Worm (Caenorhabditis elegans) whole organism, young adult: Measurements from ENCODE around the gene C56C10.7.

Experiments used
- B0336.3 ChIP-seq: fragments of 200-800 bp; sonication (Bioruptor generic); IDR thresholded peaks from 2 replicates; pipeline ENCODE4 v1.3.6; 2022; ENCODE audit warnings: missing genetic modification characterization, missing compliant biosample characterization
- F10E7.11 ChIP-seq: sonication (generic microtip); optimal IDR thresholded peaks from 2 replicates; lab custom pipeline; 2017; ENCODE audit warnings: mild to moderate bottlenecking, missing genetic modification characterization, moderate library complexity, missing compliant biosample characterization
- F55B11.4 ChIP-seq: sonication (generic microtip); optimal IDR thresholded peaks from 2 replicates; lab custom pipeline; 2016; ENCODE audit warnings: missing compliant biosample characterization, missing genetic modification characterization, borderline replicate concordance; ENCODE audit not compliant: insufficient read depth
- K12H6.12 ChIP-seq: fragments of 200-800 bp; sonication (Bioruptor generic); optimal IDR thresholded peaks from 2 replicates; lab custom pipeline; 2018; ENCODE audit warnings: mild to moderate bottlenecking, missing genetic modification characterization, missing compliant biosample characterization
- T07F8.4 ChIP-seq: sonication (generic microtip); optimal IDR thresholded peaks from 2 replicates; lab custom pipeline; 2016; ENCODE audit warnings: mild to moderate bottlenecking, missing genetic modification characterization, moderate library complexity, missing compliant biosample characterization
- Y56A3A.18 ChIP-seq: fragments of 200-800 bp; sonication (Bioruptor generic); IDR thresholded peaks from 2 replicates; pipeline ENCODE4 v1.3.6; 2022; ENCODE audit warnings: missing genetic modification reagents, missing genetic modification characterization, missing compliant biosample characterization
- Y67H2A.10 ChIP-seq: fragments of 200-800 bp; sonication (Bioruptor generic); conservative IDR thresholded peaks from 2 replicates; pipeline ENCODE4 v1.3.6; 2022; ENCODE audit warnings: missing genetic modification reagents, missing genetic modification characterization, missing compliant biosample characterization
- ama-1 ChIP-seq, 3 experiments: fragments of 150-350 bp in 1 of 3; sonication (generic microtip) in 2 of 3; optimal IDR thresholded peaks; 2 replicates each; lab custom pipeline; 2014 to 2018; ENCODE audit warnings: missing biosample characterization in 2 of 3, missing genetic modification characterization in 2 of 3, missing genetic modification reagents in 2 of 3
- attf-5 ChIP-seq: fragments of 200-800 bp; sonication (Bioruptor generic); optimal IDR thresholded peaks from 2 replicates; lab custom pipeline; 2018; ENCODE audit warnings: mild to moderate bottlenecking, missing genetic modification characterization, missing compliant biosample characterization
- attf-6 ChIP-seq: fragments of 200-800 bp; sonication (Bioruptor generic); IDR thresholded peaks from 2 replicates; pipeline ENCODE4 v1.3.6; 2022; ENCODE audit warnings: missing genetic modification reagents, missing genetic modification characterization, missing compliant biosample characterization
- bed-1 ChIP-seq: fragments of 200-800 bp; sonication (Bioruptor generic); IDR thresholded peaks from 2 replicates; pipeline ENCODE4 v1.3.6; 2022; ENCODE audit warnings: missing genetic modification reagents, missing genetic modification characterization, missing compliant biosample characterization
- ccch-3 ChIP-seq: fragments of 200-800 bp; sonication (Bioruptor generic); optimal IDR thresholded peaks from 2 replicates; lab custom pipeline; 2018; ENCODE audit warnings: mild to moderate bottlenecking, missing genetic modification characterization, missing compliant biosample characterization
- cebp-1 ChIP-seq, 2 experiments: fragments of 200-800 bp in 1 of 2; sonication (Bioruptor generic) in 1 of 2; sonication (generic microtip) in 1 of 2; IDR thresholded peaks in 1 of 2; optimal IDR thresholded peaks in 1 of 2; 2 replicates each; pipeline versions ENCODE4 v1.3.6 to Lab custom; 2017 to 2022; ENCODE audit warnings: missing compliant biosample characterization in 2 of 2, missing genetic modification characterization in 2 of 2, mild to moderate bottlenecking in 1 of 2, missing genetic modification reagents in 1 of 2, moderate library complexity in 1 of 2
- cebp-2 ChIP-seq: fragments of 200-800 bp; sonication (Bioruptor generic); IDR thresholded peaks from 2 replicates; pipeline ENCODE4 v1.3.6; 2022; ENCODE audit warnings: missing genetic modification characterization, missing compliant biosample characterization
- chd-7 ChIP-seq: sonication (generic microtip); optimal IDR thresholded peaks from 2 replicates; lab custom pipeline; 2016; ENCODE audit warnings: mild to moderate bottlenecking, missing genetic modification characterization, moderate library complexity, missing compliant biosample characterization
- dox-1 ChIP-seq: fragments of 200-800 bp; sonication (Bioruptor generic); IDR thresholded peaks from 2 replicates; pipeline ENCODE4 v1.3.6; 2022; ENCODE audit warnings: missing genetic modification reagents, missing genetic modification characterization, missing compliant biosample characterization
- dpl-1 ChIP-seq: fragments of 150-350 bp; optimal IDR thresholded peaks from 2 replicates; lab custom pipeline; 2014; ENCODE audit warnings: missing biosample characterization, missing genetic modification reagents, missing genetic modification characterization
- egl-44 ChIP-seq: fragments of 200-800 bp; sonication (Bioruptor generic); IDR thresholded peaks from 2 replicates; pipeline ENCODE4 v1.3.6; 2022; ENCODE audit warnings: missing genetic modification reagents, missing genetic modification characterization, missing compliant biosample characterization
- egrh-3 ChIP-seq: fragments of 200-800 bp; sonication (Bioruptor generic); IDR thresholded peaks from 2 replicates; pipeline ENCODE4 v1.3.6; 2022; ENCODE audit warnings: missing genetic modification reagents, missing genetic modification characterization, missing compliant biosample characterization
- hlh-12 ChIP-seq: sonication (generic microtip); optimal IDR thresholded peaks from 2 replicates; lab custom pipeline; 2016; ENCODE audit warnings: missing genetic modification characterization, missing compliant biosample characterization
- hlh-26 ChIP-seq: fragments of 200-800 bp; sonication (Bioruptor generic); conservative IDR thresholded peaks from 2 replicates; pipeline ENCODE4 v1.3.6; 2022; ENCODE audit warnings: missing genetic modification reagents, missing genetic modification characterization, missing compliant biosample characterization
- hmg-1.2 ChIP-seq: fragments of 200-800 bp; sonication (Bioruptor generic); IDR thresholded peaks from 2 replicates; pipeline ENCODE4 v1.3.6; 2022; ENCODE audit warnings: missing genetic modification reagents, missing genetic modification characterization, missing compliant biosample characterization
- hrde-1 ChIP-seq: sonication (generic microtip); optimal IDR thresholded peaks from 2 replicates; lab custom pipeline; 2016; ENCODE audit warnings: missing genetic modification characterization, mild to moderate bottlenecking, missing compliant biosample characterization, moderate library complexity, missing genotype, missing genetic modification reagents, borderline replicate concordance
- hsf-1 ChIP-seq: fragments of 200-800 bp; sonication (Bioruptor generic); IDR thresholded peaks from 2 replicates; pipeline ENCODE4 v1.3.6; 2022; ENCODE audit warnings: missing genetic modification reagents, missing genetic modification characterization, missing compliant biosample characterization
- lin-40 ChIP-seq: sonication (generic microtip); optimal IDR thresholded peaks from 2 replicates; lab custom pipeline; 2016; ENCODE audit warnings: missing genetic modification characterization, mild to moderate bottlenecking, missing compliant biosample characterization, missing genotype, missing genetic modification reagents
- mcd-1 ChIP-seq: fragments of 200-800 bp; sonication (Bioruptor generic); IDR thresholded peaks from 2 replicates; pipeline ENCODE4 v1.3.6; 2022; ENCODE audit warnings: missing genetic modification reagents, missing genetic modification characterization, missing compliant biosample characterization
- nfyb-1 ChIP-seq: fragments of 200-800 bp; sonication (Bioruptor generic); IDR thresholded peaks from 2 replicates; pipeline ENCODE4 v1.3.6; 2022; ENCODE audit warnings: missing genetic modification reagents, missing genetic modification characterization, missing compliant biosample characterization
- nhr-80 ChIP-seq: sonication (generic microtip); optimal IDR thresholded peaks from 2 replicates; lab custom pipeline; 2016; ENCODE audit warnings: missing genetic modification characterization, missing compliant biosample characterization
- pha-4 ChIP-seq: fragments of 150-350 bp; sonication (generic microtip); optimal IDR thresholded peaks from 2 replicates; lab custom pipeline; 2014; ENCODE audit warnings: missing biosample characterization, missing genetic modification reagents, missing genetic modification characterization
- rcor-1 ChIP-seq: fragments of 200-800 bp; sonication (Bioruptor generic); IDR thresholded peaks from 2 replicates; pipeline ENCODE4 v1.3.6; 2022; ENCODE audit warnings: missing genetic modification reagents, missing genetic modification characterization, missing compliant biosample characterization
- repo-1 ChIP-seq: sonication (generic microtip); optimal IDR thresholded peaks from 2 replicates; lab custom pipeline; 2017; ENCODE audit warnings: mild to moderate bottlenecking, missing genetic modification characterization, missing compliant biosample characterization
- snpc-4 ChIP-seq, 5 experiments: fragments of 150-350 bp in 1 of 5; sonication (generic microtip) in 4 of 5; optimal IDR thresholded peaks; 2 replicates each; lab custom pipeline; 2014 to 2018; ENCODE audit warnings: missing genetic modification characterization in 5 of 5, missing biosample characterization in 3 of 5, antibody characterized with exemption in 2 of 5, mild to moderate bottlenecking in 2 of 5, missing compliant biosample characterization in 2 of 5, missing genotype in 2 of 5, moderate library complexity in 2 of 5, missing genetic modification reagents in 1 of 5
- tbx-9 ChIP-seq: sonication (generic microtip); optimal IDR thresholded peaks from 2 replicates; lab custom pipeline; 2016; ENCODE audit warnings: borderline replicate concordance, missing genetic modification characterization, inconsistent platforms, missing compliant biosample characterization
- unc-130 ChIP-seq: sonication (generic microtip); optimal IDR thresholded peaks from 2 replicates; lab custom pipeline; 2016; ENCODE audit warnings: missing genetic modification reagents, missing genetic modification characterization, missing compliant biosample characterization
- unc-62 ChIP-seq: fragments of 150-350 bp; optimal IDR thresholded peaks from 2 replicates; lab custom pipeline; 2014; ENCODE audit warnings: missing biosample characterization, missing genetic modification reagents, missing genetic modification characterization
- ztf-26 ChIP-seq: sonication (generic microtip); optimal IDR thresholded peaks from 2 replicates; lab custom pipeline; 2017; ENCODE audit warnings: missing genetic modification characterization, missing compliant biosample characterization

Gene C56C10.7

ce11 chrII:6563238-6563637 lies 24.1 kb downstream of the C56C10.7 start (continued):
- TF ChIP-seq cebp-1 (GFP tag; IDR thresholded peaks at IDR 0.05; lab: Robert Waterston, UW) (no peak), cebp-1 (tag; optimal IDR thresholded peaks at IDR 0.05; lab: Kevin White, UChicago) (peak; percentile 46), chd-7 (no peak), unc-130 (GFP tag; lab: Kevin White, UChicago) (no peak), nfyb-1 (0 out of 2 replicates have a peak, but pooled peaks have one; percentile 22), K12H6.12 (tag; lab: Kevin White, UChicago) (no peak), B0336.3 (GFP tag; lab: Robert Waterston, UW) (no peak), mcd-1 (GFP tag; lab: Robert Waterston, UW) (0 out of 2 replicates have a peak, but pooled peaks have one; percentile 8), Y56A3A.18 (GFP tag; lab: Robert Waterston, UW) (no peak), pha-4 (tag; lab: Kevin White, UChicago) (no peak), ccch-3 (GFP tag; lab: Kevin White, UChicago) (no peak), snpc-4 (GFP tag; optimal IDR thresholded peaks at IDR 0.05; lab: Kevin White, UChicago) (no peak), snpc-4 (tag; optimal IDR thresholded peaks at IDR 0.05; lab: Kevin White, UChicago) (peak in 1 of 4 experiments; percentile 48), tbx-9 (no peak), nhr-80 (tag; lab: Kevin White, UChicago) (peak; percentile 44), attf-6 (GFP tag; lab: Robert Waterston, UW) (no peak), hlh-12 (no peak), hlh-26 (GFP tag; lab: Robert Waterston, UW) (no peak), hsf-1 (no peak), Y67H2A.10 (GFP tag; lab: Robert Waterston, UW) (no peak), hrde-1 (tag; lab: Kevin White, UChicago) (no peak), F10E7.11 (tag; lab: Kevin White, UChicago) (no peak), attf-5 (GFP tag; lab: Kevin White, UChicago) (peak; percentile 16)

ce11 chrII:6562203-6562867 lies 25.0 kb downstream of the C56C10.7 start:
- TF ChIP-seq lin-40 (peak; percentile 80), unc-62 (no peak), hrde-1 (tag; lab: Kevin White, UChicago) (no peak), cebp-1 (GFP tag; IDR thresholded peaks at IDR 0.05; lab: Robert Waterston, UW) (peak; percentile 55), cebp-1 (tag; optimal IDR thresholded peaks at IDR 0.05; lab: Kevin White, UChicago) (peak; percentile 79), K12H6.12 (tag; lab: Kevin White, UChicago) (no peak), hmg-1.2 (peak; percentile 67; the same call in 1 of the 2 replicates), ztf-26 (tag; lab: Kevin White, UChicago) (peak; percentile 73), repo-1 (tag; lab: Kevin White, UChicago) (no peak), T07F8.4 (no peak), bed-1 (GFP tag; lab: Robert Waterston, UW) (no peak), ama-1 (optimal IDR thresholded peaks at IDR 0.05; lab: Kevin White, UChicago) (peak; percentile 12), ama-1 (GFP tag; optimal IDR thresholded peaks at IDR 0.05; lab: Kevin White, UChicago) (no peak), cebp-2 (GFP tag; lab: Robert Waterston, UW) (no peak), egl-44 (GFP tag; lab: Robert Waterston, UW) (no peak), egrh-3 (GFP tag; lab: Robert Waterston, UW) (no peak), dox-1 (0 out of 2 replicates have a peak, but pooled peaks have one; percentile 27), F55B11.4 (tag; lab: Kevin White, UChicago) (no peak), rcor-1 (GFP tag; lab: Robert Waterston, UW) (no peak), dpl-1 (GFP tag; lab: Kevin White, UChicago) (no peak)
